Fruit fly (Drosophila melanogaster): Measurements from ENCODE around the gene CG3698.
A peak's percentile ranks its signal among the peaks of the same experiment; 100 is the strongest.

CG3698 gene

DNA sequence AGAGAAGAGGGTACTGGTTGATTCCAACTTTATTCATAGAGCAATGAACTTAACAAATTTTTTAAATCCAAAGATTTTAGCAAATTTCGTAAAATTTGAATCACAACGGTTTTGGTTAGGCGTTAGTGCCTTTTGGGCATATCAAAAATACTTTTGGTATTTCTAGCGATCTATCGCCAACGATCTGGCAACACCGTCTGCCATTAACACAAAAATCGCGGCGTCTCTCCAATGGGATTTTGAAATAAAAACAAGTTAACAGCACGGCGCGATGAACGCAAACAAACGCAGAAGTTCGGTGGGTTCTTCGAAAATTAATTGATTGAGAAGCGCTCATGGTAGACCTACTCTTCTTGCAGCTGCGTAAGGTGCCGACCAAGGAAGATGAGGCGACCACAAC lies 2.0 kb upstream of the CG3698 start, which contains the start of gene Spc105R (continued):
- TF ChIP-seq CG4617 (GFP tag; optimal IDR thresholded peaks at IDR 0.05; ENCODE audit: borderline replicate concordance) = peak; percentile 7
- no peak for TF ChIP-seq CG14050 (GFP tag; IDR thresholded peaks at IDR 0.05)
- TF ChIP-seq crp (GFP tag; optimal IDR thresholded peaks at IDR 0.05) = no peak
- TF ChIP-seq CG2199 (GFP tag; IDR thresholded peaks at IDR 0.05) = no peak
- no peak for TF ChIP-seq mam (GFP tag; optimal IDR thresholded peaks at IDR 0.05)
- no peak for TF ChIP-seq Gug (GFP tag; IDR thresholded peaks at IDR 0.05)
- no peak for TF ChIP-seq ssp (GFP tag; IDR thresholded peaks at IDR 0.05)
- no peak for TF ChIP-seq CG10321 (GFP tag; IDR thresholded peaks at IDR 0.05)
- no peak for TF ChIP-seq fd3F (GFP tag; optimal IDR thresholded peaks at IDR 0.05)
- no peak for TF ChIP-seq Hr3 (GFP tag; optimal IDR thresholded peaks at IDR 0.05)
- TF ChIP-seq HHEX (GFP tag; optimal IDR thresholded peaks at IDR 0.05) = no peak
- no peak for TF ChIP-seq sisA (GFP tag; IDR thresholded peaks at IDR 0.05)
- no peak for TF ChIP-seq otp (GFP tag; IDR thresholded peaks at IDR 0.05)
- TF ChIP-seq Hr39 (optimal IDR thresholded peaks at IDR 0.05) = no peak
- TF ChIP-seq CG6854 (GFP tag; optimal IDR thresholded peaks at IDR 0.05) = no peak
- TF ChIP-seq H2.0 (GFP tag; IDR thresholded peaks at IDR 0.05) = no peak
- peak; percentile 23; the same call in 1 of the 2 replicates for TF ChIP-seq Bgb (GFP tag; IDR thresholded peaks at IDR 0.05; ENCODE audit: partially characterized antibody)
- TF ChIP-seq unpg (GFP tag; optimal IDR thresholded peaks at IDR 0.05) = no peak
- no peak for TF ChIP-seq ato (GFP tag; IDR thresholded peaks at IDR 0.05; ENCODE audit: partially characterized antibody)
- peak; percentile 72 for TF ChIP-seq phol (tag; optimal IDR thresholded peaks at IDR 0.05)
- no peak for TF ChIP-seq pros (GFP tag; optimal IDR thresholded peaks at IDR 0.05)
- TF ChIP-seq Xrp1 (GFP tag; IDR thresholded peaks at IDR 0.05) = no peak
- TF ChIP-seq CG17385 (GFP tag; optimal IDR thresholded peaks at IDR 0.05) = no peak
- no peak for TF ChIP-seq ro (GFP tag; IDR thresholded peaks at IDR 0.05)
- no peak for TF ChIP-seq tap (tag; optimal IDR thresholded peaks at IDR 0.05)
- peak; percentile 37 for TF ChIP-seq CG10267 (tag; optimal IDR thresholded peaks at IDR 0.05)
- no peak for TF ChIP-seq CG15696 (tag; optimal IDR thresholded peaks at IDR 0.05)
- TF ChIP-seq CG14965 (GFP tag; optimal IDR thresholded peaks at IDR 0.05; ENCODE audit: borderline replicate concordance) = no peak
- no peak for TF ChIP-seq HLH54F (GFP tag; optimal IDR thresholded peaks at IDR 0.05)
- TF ChIP-seq CG3726 (GFP tag; IDR thresholded peaks at IDR 0.05) = no peak
- TF ChIP-seq CG6813 (GFP tag; optimal IDR thresholded peaks at IDR 0.05) = no peak
- no peak for TF ChIP-seq Abd-B (GFP tag; optimal IDR thresholded peaks at IDR 0.05)
- no peak for TF ChIP-seq CG4282 (GFP tag; optimal IDR thresholded peaks at IDR 0.05)
- TF ChIP-seq CG17829 (tag; optimal IDR thresholded peaks at IDR 0.05) = peak; percentile 26
- TF ChIP-seq CG11723 (GFP tag; optimal IDR thresholded peaks at IDR 0.05) = no peak
- no peak for TF ChIP-seq Hsf (GFP tag; optimal IDR thresholded peaks at IDR 0.05)
- TF ChIP-seq CG3847 (GFP tag; IDR thresholded peaks at IDR 0.05) = 0 out of 2 replicates have a peak, but pooled peaks have one; percentile 25
- TF ChIP-seq CG5180 (GFP tag; optimal IDR thresholded peaks at IDR 0.05) = no peak
- no peak for TF ChIP-seq CG9817 (tag; optimal IDR thresholded peaks at IDR 0.05)
- TF ChIP-seq NFAT (GFP tag; IDR thresholded peaks at IDR 0.05) = no peak
- no peak for TF ChIP-seq E2f1 (GFP tag; IDR thresholded peaks at IDR 0.05)
- TF ChIP-seq CG4404 (GFP tag; IDR thresholded peaks at IDR 0.05) = no peak
- TF ChIP-seq CG12659 (GFP tag; optimal IDR thresholded peaks at IDR 0.05) = no peak
- no peak for TF ChIP-seq H15 (GFP tag; IDR thresholded peaks at IDR 0.05)
- TF ChIP-seq toy (GFP tag; IDR thresholded peaks at IDR 0.05) = no peak
- TF ChIP-seq YL-1 (GFP tag; optimal IDR thresholded peaks at IDR 0.05) = peak; percentile 54
- TF ChIP-seq disco-r (GFP tag; optimal IDR thresholded peaks at IDR 0.05) = no peak
- TF ChIP-seq fd102C (GFP tag; optimal IDR thresholded peaks at IDR 0.05) = no peak
- no peak for TF ChIP-seq dm (GFP tag; optimal IDR thresholded peaks at IDR 0.05)
- no peak for TF ChIP-seq Doc3 (GFP tag; IDR thresholded peaks at IDR 0.05; ENCODE audit: partially characterized antibody)
- TF ChIP-seq MTF-1 (GFP tag; optimal IDR thresholded peaks at IDR 0.05; ENCODE audit: borderline replicate concordance) = no peak

Measured in whole organism, embryonic.